Worm (Caenorhabditis elegans) whole organism, L1 larva: ENCODE measurements around the gene Y53G8B.1.

ENCODE experiments used
- C34B4.2 ChIP-seq: sonication (generic microtip); optimal IDR thresholded peaks from 2 replicates; lab custom pipeline; 2017; ENCODE audit warnings: mild to moderate bottlenecking, missing genetic modification characterization, missing compliant biosample characterization
- alr-1 ChIP-seq: fragments of 200-800 bp; sonication (Bioruptor generic); optimal IDR thresholded peaks from 2 replicates; lab custom pipeline; 2018; ENCODE audit warnings: borderline replicate concordance, mild to moderate bottlenecking, missing genetic modification characterization, missing compliant biosample characterization
- ama-1 ChIP-seq: fragments of 150-350 bp; optimal IDR thresholded peaks from 2 replicates; lab custom pipeline; 2014
- blmp-1 ChIP-seq: fragments of 150-350 bp; optimal IDR thresholded peaks from 2 replicates; lab custom pipeline; 2014; ENCODE audit warnings: missing biosample characterization, missing genetic modification characterization
- ceh-63 ChIP-seq: fragments of 200-800 bp; sonication (Bioruptor generic); optimal IDR thresholded peaks from 2 replicates; lab custom pipeline; 2018; ENCODE audit warnings: mild to moderate bottlenecking, missing genetic modification characterization, missing compliant biosample characterization
- ceh-8 ChIP-seq: fragments of 200-800 bp; sonication (Bioruptor generic); optimal IDR thresholded peaks from 2 replicates; lab custom pipeline; 2018; ENCODE audit warnings: mild to moderate bottlenecking, missing genetic modification characterization, moderate library complexity, missing compliant biosample characterization
- ceh-82 ChIP-seq, 3 experiments: fragments of 150-350 bp in 1 of 3; sonication (generic microtip) in 2 of 3; optimal IDR thresholded peaks; 2 replicates each; lab custom pipeline; 2014 to 2017; ENCODE audit warnings: missing biosample characterization in 3 of 3, missing genetic modification characterization in 3 of 3
- ces-1 ChIP-seq: fragments of 150-350 bp; optimal IDR thresholded peaks from 2 replicates; lab custom pipeline; 2014; ENCODE audit warnings: missing biosample characterization, missing genetic modification reagents, missing genetic modification characterization
- dpl-1 ChIP-seq, 3 experiments: fragments of 150-350 bp in 2 of 3; sonication (generic microtip) in 1 of 3; optimal IDR thresholded peaks; 2 replicates each; lab custom pipeline; 2014 to 2017; ENCODE audit warnings: missing biosample characterization in 3 of 3, missing genetic modification characterization in 3 of 3, missing genetic modification reagents in 3 of 3
- efl-1 ChIP-seq, 4 experiments: fragments of 150-350 bp; optimal IDR thresholded peaks in 3 of 4; peaks in 1 of 4; 1 replicate in 1 of 4; 2 replicates in 3 of 4; lab custom pipeline; 2014; ENCODE audit warnings: missing biosample characterization in 2 of 4, missing genetic modification characterization in 2 of 4, missing genetic modification reagents in 2 of 4
- efl-3 ChIP-seq: fragments of 200-800 bp; sonication (Bioruptor generic); optimal IDR thresholded peaks from 2 replicates; lab custom pipeline; 2018; ENCODE audit warnings: mild to moderate bottlenecking, missing genetic modification characterization, missing compliant biosample characterization
- fkh-10 ChIP-seq: sonication (generic microtip); optimal IDR thresholded peaks from 2 replicates; lab custom pipeline; 2017; ENCODE audit warnings: missing biosample characterization, missing genetic modification reagents, missing genetic modification characterization
- fkh-8 ChIP-seq: sonication (generic microtip); optimal IDR thresholded peaks from 2 replicates; lab custom pipeline; 2016; ENCODE audit warnings: mild to moderate bottlenecking, missing genetic modification characterization, missing compliant biosample characterization
- fos-1 ChIP-seq: fragments of 150-350 bp; optimal IDR thresholded peaks from 2 replicates; lab custom pipeline; 2014; ENCODE audit warnings: missing biosample characterization, missing genetic modification characterization
- grh-1 ChIP-seq: fragments of 200-800 bp; sonication (Bioruptor generic); IDR thresholded peaks from 2 replicates; pipeline ENCODE4 v1.3.6; 2022; ENCODE audit warnings: missing genetic modification reagents, missing genetic modification characterization, missing compliant biosample characterization
- hlh-17 ChIP-seq: fragments of 200-800 bp; sonication (Bioruptor generic); optimal IDR thresholded peaks from 2 replicates; lab custom pipeline; 2018; ENCODE audit warnings: missing genetic modification characterization, mild to moderate bottlenecking, missing compliant biosample characterization, moderate library complexity, borderline replicate concordance
- hlh-4 ChIP-seq: sonication (generic microtip); optimal IDR thresholded peaks from 2 replicates; lab custom pipeline; 2016; ENCODE audit warnings: mild to moderate bottlenecking, missing genetic modification characterization, missing compliant biosample characterization
- hpl-2 ChIP-seq: fragments of 150-350 bp; optimal IDR thresholded peaks from 2 replicates; lab custom pipeline; 2014; ENCODE audit warnings: missing biosample characterization, missing genetic modification reagents, missing genetic modification characterization
- irx-1 ChIP-seq: sonication (generic microtip); optimal IDR thresholded peaks from 2 replicates; lab custom pipeline; 2016; ENCODE audit warnings: missing genetic modification characterization, missing compliant biosample characterization
- isw-1 ChIP-seq: fragments of 200-800 bp; sonication (Bioruptor generic); IDR thresholded peaks from 2 replicates; pipeline ENCODE4 v1.3.6; 2022; ENCODE audit warnings: missing genetic modification characterization, missing compliant biosample characterization
- jun-1 ChIP-seq: fragments of 150-350 bp; optimal IDR thresholded peaks from 2 replicates; lab custom pipeline; 2014; ENCODE audit warnings: missing biosample characterization, missing genetic modification reagents, missing genetic modification characterization
- lin-13 ChIP-seq: fragments of 150-350 bp; optimal IDR thresholded peaks from 2 replicates; lab custom pipeline; 2014; ENCODE audit warnings: missing biosample characterization, missing genetic modification reagents, missing genetic modification characterization
- lin-14 ChIP-seq: fragments of 200-800 bp; sonication (Bioruptor generic); optimal IDR thresholded peaks from 2 replicates; lab custom pipeline; 2018; ENCODE audit warnings: mild to moderate bottlenecking, missing genetic modification characterization, moderate library complexity, missing compliant biosample characterization
- lin-15B ChIP-seq: fragments of 150-350 bp; sonication (generic microtip); optimal IDR thresholded peaks from 3 replicates; lab custom pipeline; 2014; ENCODE audit warnings: missing biosample characterization, missing genetic modification characterization
- lsy-2 ChIP-seq, 2 experiments: fragments of 150-350 bp; optimal IDR thresholded peaks; 2 replicates each; lab custom pipeline; 2014; ENCODE audit warnings: missing biosample characterization in 2 of 2, missing genetic modification characterization in 2 of 2
- mef-2 ChIP-seq: fragments of 150-350 bp; optimal IDR thresholded peaks from 2 replicates; lab custom pipeline; 2014; ENCODE audit warnings: missing biosample characterization, missing genetic modification characterization
- mep-1 ChIP-seq: fragments of 150-350 bp; optimal IDR thresholded peaks from 2 replicates; lab custom pipeline; 2014; ENCODE audit warnings: missing biosample characterization, missing genetic modification characterization
- nhr-12 ChIP-seq: sonication (generic microtip); optimal IDR thresholded peaks from 2 replicates; lab custom pipeline; 2017; ENCODE audit warnings: missing biosample characterization, missing genetic modification characterization
- nhr-20 ChIP-seq: sonication (generic microtip); optimal IDR thresholded peaks from 2 replicates; lab custom pipeline; 2016; ENCODE audit warnings: mild to moderate bottlenecking, missing genetic modification characterization, missing compliant biosample characterization
- nhr-71 ChIP-seq: sonication (generic microtip); optimal IDR thresholded peaks from 2 replicates; lab custom pipeline; 2016; ENCODE audit warnings: mild to moderate bottlenecking, missing genetic modification characterization, moderate library complexity, missing compliant biosample characterization
- nhr-76 ChIP-seq: sonication (generic microtip); optimal IDR thresholded peaks from 2 replicates; lab custom pipeline; 2017; ENCODE audit warnings: missing biosample characterization, missing genetic modification characterization
- nhr-77 ChIP-seq: fragments of 150-350 bp; optimal IDR thresholded peaks from 2 replicates; lab custom pipeline; 2014; ENCODE audit warnings: missing biosample characterization, missing genetic modification characterization
- nhr-85 ChIP-seq: sonication (generic microtip); peaks from one replicate; lab custom pipeline; 2016; ENCODE audit warnings: missing genetic modification characterization, inconsistent platforms, missing compliant biosample characterization
- pax-3 ChIP-seq: fragments of 200-800 bp; sonication (Bioruptor generic); optimal IDR thresholded peaks from 2 replicates; lab custom pipeline; 2018; ENCODE audit warnings: mild to moderate bottlenecking, missing genetic modification characterization, moderate library complexity, missing compliant biosample characterization
- rnt-1 ChIP-seq: sonication (generic microtip); optimal IDR thresholded peaks from 2 replicates; lab custom pipeline; 2016; ENCODE audit warnings: mild to moderate bottlenecking, missing genetic modification characterization, moderate library complexity, missing compliant biosample characterization
- skn-1 ChIP-seq: fragments of 150-350 bp; optimal IDR thresholded peaks from 2 replicates; lab custom pipeline; 2014; ENCODE audit warnings: missing biosample characterization, missing genetic modification characterization
- snpc-4 ChIP-seq: fragments of 150-350 bp; optimal IDR thresholded peaks from 2 replicates; lab custom pipeline; 2014; ENCODE audit warnings: missing biosample characterization, missing genetic modification characterization
- sup-37 ChIP-seq: fragments of 200-800 bp; sonication (Bioruptor generic); optimal IDR thresholded peaks from 2 replicates; lab custom pipeline; 2018; ENCODE audit warnings: mild to moderate bottlenecking, missing genetic modification characterization, missing compliant biosample characterization
- tbx-2 ChIP-seq: sonication (generic microtip); optimal IDR thresholded peaks from 2 replicates; lab custom pipeline; 2016; ENCODE audit warnings: missing genetic modification characterization, missing compliant biosample characterization
- unc-130 ChIP-seq: fragments of 150-350 bp; optimal IDR thresholded peaks from 2 replicates; lab custom pipeline; 2017; ENCODE audit warnings: missing biosample characterization, missing genetic modification characterization, inconsistent platforms
- unc-30 ChIP-seq: sonication (generic microtip); optimal IDR thresholded peaks from 2 replicates; lab custom pipeline; 2017; ENCODE audit warnings: missing biosample characterization, missing genetic modification characterization
- unc-62 ChIP-seq: fragments of 150-350 bp; optimal IDR thresholded peaks from 2 replicates; lab custom pipeline; 2014; ENCODE audit warnings: missing biosample characterization, missing genetic modification reagents, missing genetic modification characterization
- unc-86 ChIP-seq: sonication (generic microtip); optimal IDR thresholded peaks from 2 replicates; lab custom pipeline; 2016; ENCODE audit warnings: missing genetic modification characterization, missing compliant biosample characterization
- vab-15 ChIP-seq: sonication (generic microtip); optimal IDR thresholded peaks from 2 replicates; lab custom pipeline; 2017; ENCODE audit warnings: missing genotype, mild to moderate bottlenecking, missing genetic modification characterization, missing compliant biosample characterization
- zip-4 ChIP-seq: fragments of 200-800 bp; sonication (Bioruptor generic); optimal IDR thresholded peaks from 2 replicates; lab custom pipeline; 2018; ENCODE audit warnings: mild to moderate bottlenecking, missing genetic modification characterization, moderate library complexity, missing compliant biosample characterization

The Y53G8B.1 gene

DNA sequence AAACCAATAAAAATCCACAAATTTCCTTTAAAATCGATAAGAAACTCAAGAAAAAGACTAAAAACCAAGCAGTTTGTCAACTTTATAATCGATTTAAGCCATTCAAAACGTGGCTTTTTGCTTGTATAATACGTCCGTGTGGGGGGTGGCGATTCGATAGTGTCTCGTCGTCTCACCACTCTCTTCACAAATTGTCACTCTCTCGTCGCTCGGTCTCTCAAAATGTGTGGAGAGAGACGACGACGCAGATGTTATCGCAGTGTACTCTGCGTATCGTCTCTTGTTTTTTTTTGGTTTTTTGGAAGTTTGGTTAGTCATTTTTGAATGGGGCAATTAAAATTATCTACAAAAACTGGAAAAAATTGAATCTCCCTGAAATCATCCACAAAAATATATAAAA, 1.5 kb upstream of the Y53G8B.1 start (continued):
- TF ChIP-seq fos-1 (no peak), unc-62 (GFP tag; lab: Kevin White, UChicago) (no peak), C34B4.2 (no peak), blmp-1 (tag; lab: Kevin White, UChicago) (peak; percentile 24), skn-1 (tag; lab: Kevin White, UChicago) (no peak), rnt-1 (tag; lab: Kevin White, UChicago) (no peak), nhr-77 (no peak), irx-1 (tag; lab: Kevin White, UChicago) (no peak), hpl-2 (no peak), lin-14 (GFP tag; lab: Kevin White, UChicago) (peak; percentile 67), nhr-85 (no peak), ceh-63 (GFP tag; lab: Kevin White, UChicago) (no peak), lin-13 (GFP tag; lab: Kevin White, UChicago) (peak; percentile 0), alr-1 (tag; lab: Kevin White, UChicago) (no peak), hlh-17 (GFP tag; lab: Kevin White, UChicago) (no peak), lsy-2 (tag; optimal IDR thresholded peaks at IDR 0.05; lab: Kevin White, UChicago) (peak; percentile 13 to 47), mep-1 (tag; lab: Kevin White, UChicago) (no peak), ama-1 (no peak), unc-30 (tag; lab: Kevin White, UChicago) (no peak), nhr-76 (tag; lab: Kevin White, UChicago) (no peak), isw-1 (no peak), grh-1 (GFP tag; lab: Robert Waterston, UW) (no peak)

DNA sequence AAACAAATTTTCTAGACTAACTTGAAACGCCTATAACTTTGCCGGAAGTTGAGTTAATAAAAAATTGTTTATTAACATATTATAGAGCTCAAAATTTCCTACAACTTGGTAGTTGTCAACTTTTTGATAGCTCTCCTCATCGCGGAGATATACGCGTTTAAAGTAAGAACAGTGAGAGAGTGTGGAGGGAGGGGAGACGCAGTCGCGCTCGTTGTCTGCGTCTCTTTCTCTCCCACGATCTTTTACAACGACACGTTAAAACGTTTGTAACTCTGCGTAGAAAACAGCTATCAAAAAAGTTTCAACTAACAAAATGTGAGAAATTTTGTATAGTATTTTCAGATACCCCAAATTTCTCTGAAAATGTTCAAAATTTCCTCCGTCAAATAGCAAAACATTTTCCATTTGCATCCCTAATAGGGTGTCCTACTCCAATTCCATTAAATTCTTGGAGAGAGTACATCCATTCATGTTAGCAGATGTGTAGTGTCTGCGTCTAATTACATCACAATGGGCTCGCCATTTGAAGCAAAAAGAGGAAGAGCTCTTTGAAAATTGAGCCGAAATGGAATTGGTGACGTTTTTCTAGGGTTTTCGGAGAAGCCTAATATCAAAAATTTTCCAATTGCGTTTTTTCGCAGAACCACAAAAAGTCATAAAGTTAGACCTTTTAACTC, 7.4 kb downstream of the Y53G8B.1 start:
- TF ChIP-seq lin-14 (GFP tag; lab: Kevin White, UChicago) (peak; percentile 64), zip-4 (GFP tag; lab: Kevin White, UChicago) (no peak)

DNA sequence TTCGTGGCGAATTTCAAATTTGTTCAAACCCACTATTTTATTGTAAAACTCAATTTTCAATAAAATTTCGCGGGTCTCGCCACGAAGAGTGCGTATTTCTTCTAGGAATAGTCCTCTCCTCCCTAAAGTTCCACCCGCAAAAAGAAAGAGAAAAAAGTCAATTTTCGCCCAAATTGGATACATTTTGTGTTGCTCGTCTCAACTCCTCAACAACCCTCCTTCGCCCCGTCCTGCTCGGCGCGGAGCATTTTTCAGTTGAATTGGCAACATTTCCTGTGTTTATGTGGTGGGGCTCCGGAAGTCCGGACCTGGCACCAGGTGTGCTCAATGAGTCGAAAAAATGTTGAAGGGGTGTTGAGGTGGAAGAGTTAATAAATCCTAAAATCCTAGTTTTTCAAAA, 9.0 kb downstream of the Y53G8B.1 start:
- peak; percentile 41 for TF ChIP-seq fkh-8 (tag; lab: Kevin White, UChicago)
- TF ChIP-seq lin-14 (GFP tag; lab: Kevin White, UChicago): peak; percentile 61
- TF ChIP-seq ces-1 (GFP tag; lab: Kevin White, UChicago): no peak
- no peak for TF ChIP-seq nhr-77
- no peak for TF ChIP-seq ceh-8

DNA sequence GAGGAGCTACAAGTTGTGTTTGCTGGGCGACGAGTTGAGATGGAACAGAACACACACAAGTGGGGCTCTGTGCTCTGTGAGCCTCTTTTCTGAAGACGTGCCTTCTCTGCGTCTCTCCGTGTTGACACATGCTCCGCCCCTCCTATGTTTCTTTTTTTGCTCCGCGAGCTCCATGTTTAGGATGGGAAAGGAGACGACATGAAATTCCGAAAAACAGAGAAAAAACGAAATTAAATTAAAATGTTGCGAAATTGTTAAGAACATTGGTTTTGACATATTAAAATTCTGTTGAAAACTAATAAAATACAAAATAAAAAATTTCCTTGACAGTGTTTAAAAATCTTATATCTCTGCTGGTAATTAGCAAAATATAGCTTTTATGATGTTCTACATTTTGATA, 10.1 kb downstream of the Y53G8B.1 start, which contains the start of gene mec-12:
Gene mec-12 (minus strand): TSS at position 91 of the 400 bp plus-strand sequence.
- TF ChIP-seq ceh-63 (GFP tag; lab: Kevin White, UChicago): peak; percentile 34
- TF ChIP-seq unc-30 (tag; lab: Kevin White, UChicago): no peak
- no peak for TF ChIP-seq jun-1 (tag; lab: Kevin White, UChicago)
- no peak for TF ChIP-seq nhr-12 (tag; lab: Kevin White, UChicago)
- TF ChIP-seq tbx-2 (tag; lab: Kevin White, UChicago): peak; percentile 10
- TF ChIP-seq zip-4 (GFP tag; lab: Kevin White, UChicago): peak; percentile 12
- peak; percentile 78 for TF ChIP-seq lin-14 (GFP tag; lab: Kevin White, UChicago)
- TF ChIP-seq lin-15B (tag; lab: Kevin White, UChicago): no peak
- no peak for TF ChIP-seq efl-3
- TF ChIP-seq pax-3 (tag; lab: Kevin White, UChicago): no peak
- peak; percentile 40 for TF ChIP-seq nhr-71
- TF ChIP-seq sup-37 (GFP tag; lab: Kevin White, UChicago): no peak
- peak; percentile 79 for TF ChIP-seq ces-1 (GFP tag; lab: Kevin White, UChicago)
- TF ChIP-seq mef-2 (tag; lab: Kevin White, UChicago): no peak
- TF ChIP-seq vab-15: no peak
- no peak for TF ChIP-seq dpl-1 (GFP tag; optimal IDR thresholded peaks at IDR 0.05; lab: Kevin White, UChicago)
- TF ChIP-seq unc-130 (tag; lab: Kevin White, UChicago): no peak
- TF ChIP-seq rnt-1 (tag; lab: Kevin White, UChicago): no peak
- peak in 2 of 3 experiments; percentile 32 to 39 for TF ChIP-seq ceh-82 (tag; optimal IDR thresholded peaks at IDR 0.05; lab: Kevin White, UChicago)
- TF ChIP-seq efl-1 (optimal IDR thresholded peaks at IDR 0.05; lab: Kevin White, UChicago): peak in 1 of 2 experiments; percentile 3
- no peak for TF ChIP-seq efl-1 (GFP tag; optimal IDR thresholded peaks at IDR 0.05 in 1 of 2; lab: Kevin White, UChicago)
- TF ChIP-seq snpc-4 (tag; lab: Kevin White, UChicago): no peak
- TF ChIP-seq nhr-20 (tag; lab: Kevin White, UChicago): no peak
- TF ChIP-seq fkh-8 (tag; lab: Kevin White, UChicago): no peak
- TF ChIP-seq hlh-4 (tag; lab: Kevin White, UChicago): no peak
- TF ChIP-seq isw-1: no peak
- no peak for TF ChIP-seq unc-86
- TF ChIP-seq fkh-10 (GFP tag; lab: Kevin White, UChicago): peak; percentile 34
- no peak for TF ChIP-seq lin-13 (GFP tag; lab: Kevin White, UChicago)
